Fruit fly (Drosophila melanogaster) whole organism, embryonic: ENCODE measurements around the gene CG9986.
A peak's percentile ranks its signal among the peaks of the same experiment; 100 is the strongest.

Experiments used
- CG10274 ChIP-seq: fragments of 200-800 bp; sonication (Bioruptor generic); optimal IDR thresholded peaks from 3 replicates; lab custom pipeline; 2017; ENCODE audit warnings: missing biosample characterization, mild to moderate bottlenecking, missing genetic modification characterization
- CG11247 ChIP-seq: fragments of 200-800 bp; sonication (Bioruptor generic); IDR thresholded peaks from 2 replicates; pipeline ENCODE4 v1.3.6; 2022; ENCODE audit warnings: missing biosample characterization, missing genetic modification characterization
- CG11456 ChIP-seq: fragments of 200-800 bp; sonication (Bioruptor generic); IDR thresholded peaks from 3 replicates; pipeline ENCODE4 v1.3.6; 2022; ENCODE audit warnings: missing biosample characterization, missing genetic modification characterization
- CG1233 ChIP-seq: fragments of 200-800 bp; sonication (Bioruptor generic); optimal IDR thresholded peaks from 4 replicates; lab custom pipeline; 2018; ENCODE audit warnings: missing biosample characterization, mild to moderate bottlenecking, missing genetic modification characterization
- CG14050 ChIP-seq: fragments of 200-800 bp; sonication (Bioruptor generic); IDR thresholded peaks from 3 replicates; pipeline ENCODE4 v1.3.6; 2022; ENCODE audit warnings: missing biosample characterization, missing genetic modification characterization
- CG14441 ChIP-seq: fragments of 200-800 bp; sonication (Bioruptor generic); IDR thresholded peaks from 2 replicates; pipeline ENCODE4 v1.3.6; 2022; ENCODE audit warnings: missing biosample characterization, missing genetic modification characterization
- CG14667 ChIP-seq: fragments of 200-800 bp; sonication (Bioruptor generic); IDR thresholded peaks from 2 replicates; pipeline ENCODE4 v1.3.6; 2022; ENCODE audit warnings: missing biosample characterization, missing genetic modification characterization
- CG15514 ChIP-seq: fragments of 200-800 bp; sonication (Bioruptor generic); optimal IDR thresholded peaks from 3 replicates; lab custom pipeline; 2017; ENCODE audit warnings: missing biosample characterization, missing genetic modification characterization, mild to moderate bottlenecking, moderate library complexity, missing genetic modification reagents
- CG1602 ChIP-seq: fragments of 200-800 bp; sonication (Bioruptor generic); optimal IDR thresholded peaks from 3 replicates; lab custom pipeline; 2016; ENCODE audit warnings: missing biosample characterization, missing genetic modification characterization
- CG16863 ChIP-seq: fragments of 200-800 bp; sonication (Bioruptor generic); optimal IDR thresholded peaks from 3 replicates; lab custom pipeline; 2016; ENCODE audit warnings: missing biosample characterization, missing genetic modification characterization
- CG18764 ChIP-seq: fragments of 200-800 bp; sonication (Bioruptor generic); optimal IDR thresholded peaks from 3 replicates; lab custom pipeline; 2016; ENCODE audit warnings: missing biosample characterization, missing genetic modification characterization
- CG30403 ChIP-seq: fragments of 200-800 bp; sonication (Bioruptor generic); optimal IDR thresholded peaks from 3 replicates; lab custom pipeline; 2016; ENCODE audit warnings: missing biosample characterization, missing genetic modification characterization
- CG31388 ChIP-seq: fragments of 200-800 bp; sonication (Bioruptor generic); optimal IDR thresholded peaks from 2 replicates; lab custom pipeline; 2016; ENCODE audit warnings: missing biosample characterization, missing genetic modification characterization
- CG3281 ChIP-seq: fragments of 200-800 bp; sonication (Bioruptor generic); optimal IDR thresholded peaks from 3 replicates; lab custom pipeline; 2017; ENCODE audit warnings: missing biosample characterization, mild to moderate bottlenecking, missing genetic modification characterization
- CG33557 ChIP-seq: fragments of 200-800 bp; sonication (Bioruptor generic); optimal IDR thresholded peaks from 2 replicates; lab custom pipeline; 2019; ENCODE audit warnings: missing biosample characterization, mild to moderate bottlenecking, missing genetic modification characterization, moderate library complexity
- CG3726 ChIP-seq: fragments of 200-800 bp; sonication (Bioruptor generic); IDR thresholded peaks from 3 replicates; pipeline ENCODE4, ENCODE4 v1.3.6; 2022; ENCODE audit warnings: missing biosample characterization, missing genetic modification characterization
- CG43689 ChIP-seq: fragments of 200-800 bp; sonication (Bioruptor generic); IDR thresholded peaks from 2 replicates; pipeline ENCODE4 v1.3.6; 2022; ENCODE audit warnings: missing biosample characterization, missing genetic modification characterization
- CG4730 ChIP-seq: fragments of 200-800 bp; sonication (Bioruptor generic); IDR thresholded peaks from 2 replicates; pipeline ENCODE4 v1.3.6; 2022; ENCODE audit warnings: missing biosample characterization, missing genetic modification characterization
- CG5245 ChIP-seq: fragments of 200-800 bp; sonication (Bioruptor generic); optimal IDR thresholded peaks from 3 replicates; lab custom pipeline; 2016; ENCODE audit warnings: missing biosample characterization, missing genetic modification characterization
- CG6791 ChIP-seq: fragments of 200-800 bp; sonication (Bioruptor generic); IDR thresholded peaks from 3 replicates; pipeline ENCODE4 v1.3.6; 2022; ENCODE audit warnings: missing biosample characterization, missing genetic modification characterization; ENCODE audit not compliant: partially characterized antibody
- CG7786 ChIP-seq: fragments of 200-800 bp; sonication (Bioruptor generic); optimal IDR thresholded peaks from 2 replicates; lab custom pipeline; 2016; ENCODE audit warnings: missing biosample characterization, missing genetic modification characterization
- CG8388 ChIP-seq: fragments of 200-800 bp; sonication (Bioruptor generic); optimal IDR thresholded peaks from 2 replicates; lab custom pipeline; 2019; ENCODE audit warnings: missing biosample characterization, mild to moderate bottlenecking, missing genetic modification characterization, moderate library complexity
- Dip2 ChIP-seq: fragments of 200-800 bp; sonication (Bioruptor generic); IDR thresholded peaks from 2 replicates; pipeline ENCODE4 v1.3.6; 2022; ENCODE audit warnings: missing biosample characterization, missing genetic modification characterization
- Dll ChIP-seq: fragments of 200-800 bp; sonication (Bioruptor generic); IDR thresholded peaks from 4 replicates; pipeline ENCODE4 v1.3.6; 2022; ENCODE audit warnings: missing biosample characterization, missing genetic modification characterization; ENCODE audit not compliant: partially characterized antibody
- Drgx ChIP-seq: fragments of 200-800 bp; sonication (Bioruptor generic); IDR thresholded peaks from 2 replicates; pipeline ENCODE4 v1.3.6; 2022; ENCODE audit warnings: missing biosample characterization, missing genetic modification characterization
- Ets97D ChIP-seq: fragments of 200-800 bp; sonication (Bioruptor generic); optimal IDR thresholded peaks from 3 replicates; lab custom pipeline; 2016; ENCODE audit warnings: missing biosample characterization, missing genetic modification characterization
- Hr78 ChIP-seq, 2 experiments: fragments of 200-800 bp in 1 of 2; fragments of >200 bp in 1 of 2; sonication (Bioruptor generic) in 1 of 2; optimal IDR thresholded peaks; 2 replicates each; lab custom pipeline; 2017 to 2019; ENCODE audit warnings: missing biosample characterization in 2 of 2, missing genetic modification characterization in 2 of 2, mild to moderate bottlenecking in 1 of 2, moderate library complexity in 1 of 2
- Lhr ChIP-seq: fragments of 200-800 bp; sonication (Bioruptor generic); optimal IDR thresholded peaks from 3 replicates; lab custom pipeline; 2017; ENCODE audit warnings: mild to moderate bottlenecking, missing biosample characterization, missing genetic modification reagents, missing genetic modification characterization
- Max ChIP-seq: fragments of 200-800 bp; sonication (Bioruptor generic); optimal IDR thresholded peaks from 2 replicates; lab custom pipeline; 2016; ENCODE audit warnings: missing biosample characterization, mild to moderate bottlenecking, missing genetic modification characterization
- NC2β ChIP-seq: fragments of 200-800 bp; sonication (Bioruptor generic); optimal IDR thresholded peaks from 2 replicates; lab custom pipeline; 2016; ENCODE audit warnings: missing biosample characterization, missing genetic modification characterization
- NfI ChIP-seq: fragments of 200-800 bp; sonication (Bioruptor generic); optimal IDR thresholded peaks from 3 replicates; lab custom pipeline; 2018; ENCODE audit warnings: missing biosample characterization, mild to moderate bottlenecking, missing genetic modification characterization, moderate library complexity
- Opbp ChIP-seq: fragments of 200-800 bp; sonication (Bioruptor generic); IDR thresholded peaks from 3 replicates; pipeline ENCODE4 v1.3.6; 2022; ENCODE audit warnings: missing biosample characterization, missing genetic modification characterization; ENCODE audit not compliant: partially characterized antibody
- Pdp1 ChIP-seq, 2 experiments: fragments of 200-800 bp; sonication (Bioruptor generic); optimal IDR thresholded peaks; 3 replicates each; lab custom pipeline; 2016; ENCODE audit warnings: missing biosample characterization in 2 of 2, missing genetic modification characterization in 2 of 2, mild to moderate bottlenecking in 1 of 2, moderate library complexity in 1 of 2
- Vsx1 ChIP-seq: fragments of 200-800 bp; sonication (Bioruptor generic); optimal IDR thresholded peaks from 2 replicates; lab custom pipeline; 2017; ENCODE audit warnings: missing biosample characterization, mild to moderate bottlenecking, missing genetic modification characterization, missing genetic modification reagents
- cas ChIP-seq: fragments of 200-800 bp; sonication (Bioruptor generic); IDR thresholded peaks from 2 replicates; pipeline ENCODE4 v1.3.6; 2022; ENCODE audit warnings: missing biosample characterization, missing genetic modification characterization
- ci ChIP-seq: fragments of 200-800 bp; sonication (Bioruptor generic); IDR thresholded peaks from 3 replicates; pipeline ENCODE4 v1.3.6; 2022; ENCODE audit warnings: missing biosample characterization, missing genetic modification characterization
- corto ChIP-seq: fragments of 200-800 bp; sonication (Bioruptor generic); optimal IDR thresholded peaks from 2 replicates; lab custom pipeline; 2016; ENCODE audit warnings: missing biosample characterization, mild to moderate bottlenecking, missing genetic modification characterization, moderate library complexity
- crc ChIP-seq: fragments of 200-800 bp; sonication (Bioruptor generic); optimal IDR thresholded peaks from 2 replicates; lab custom pipeline; 2016; ENCODE audit warnings: missing biosample characterization, missing genetic modification characterization
- grn ChIP-seq: fragments of 200-800 bp; sonication (Bioruptor generic); optimal IDR thresholded peaks from 3 replicates; lab custom pipeline; 2017; ENCODE audit warnings: missing biosample characterization, missing genetic modification characterization
- gro ChIP-seq: fragments of 200-800 bp; sonication (Bioruptor generic); optimal IDR thresholded peaks from 2 replicates; lab custom pipeline; 2016; ENCODE audit warnings: missing biosample characterization, missing genetic modification characterization
- hth ChIP-seq: fragments of >200 bp; optimal IDR thresholded peaks from 2 replicates; lab custom pipeline; 2017; ENCODE audit warnings: inconsistent platforms
- phol ChIP-seq: fragments of 200-800 bp; sonication (Bioruptor generic); optimal IDR thresholded peaks from 3 replicates; lab custom pipeline; 2018; ENCODE audit warnings: missing biosample characterization, mild to moderate bottlenecking, missing genetic modification characterization, moderate library complexity
- pita ChIP-seq: fragments of 200-800 bp; sonication (Bioruptor generic); optimal IDR thresholded peaks from 2 replicates; lab custom pipeline; 2017; ENCODE audit warnings: missing biosample characterization, mild to moderate bottlenecking, missing genetic modification characterization
- ro ChIP-seq: fragments of 200-800 bp; sonication (Bioruptor generic); IDR thresholded peaks from 2 replicates; pipeline ENCODE4 v1.3.6; 2022; ENCODE audit warnings: missing biosample characterization, missing genetic modification characterization
- slou ChIP-seq: fragments of 200-800 bp; sonication (Bioruptor generic); optimal IDR thresholded peaks from 3 replicates; lab custom pipeline; 2016; ENCODE audit warnings: missing biosample characterization, missing genetic modification characterization
- sob ChIP-seq: fragments of 200-800 bp; sonication (Bioruptor generic); IDR thresholded peaks from 2 replicates; pipeline ENCODE4 v1.3.6; 2022; ENCODE audit warnings: missing biosample characterization, missing genetic modification characterization
- zfh1 ChIP-seq: fragments of 200-800 bp; sonication (Bioruptor generic); IDR thresholded peaks from 3 replicates; pipeline ENCODE4 v1.3.6; 2022; ENCODE audit warnings: missing biosample characterization, missing genetic modification characterization
- zfh2 ChIP-seq: fragments of 200-800 bp; sonication (Bioruptor generic); optimal IDR thresholded peaks from 2 replicates; lab custom pipeline; 2016; ENCODE audit warnings: missing biosample characterization, missing genetic modification characterization

The CG9986 gene

DNA sequence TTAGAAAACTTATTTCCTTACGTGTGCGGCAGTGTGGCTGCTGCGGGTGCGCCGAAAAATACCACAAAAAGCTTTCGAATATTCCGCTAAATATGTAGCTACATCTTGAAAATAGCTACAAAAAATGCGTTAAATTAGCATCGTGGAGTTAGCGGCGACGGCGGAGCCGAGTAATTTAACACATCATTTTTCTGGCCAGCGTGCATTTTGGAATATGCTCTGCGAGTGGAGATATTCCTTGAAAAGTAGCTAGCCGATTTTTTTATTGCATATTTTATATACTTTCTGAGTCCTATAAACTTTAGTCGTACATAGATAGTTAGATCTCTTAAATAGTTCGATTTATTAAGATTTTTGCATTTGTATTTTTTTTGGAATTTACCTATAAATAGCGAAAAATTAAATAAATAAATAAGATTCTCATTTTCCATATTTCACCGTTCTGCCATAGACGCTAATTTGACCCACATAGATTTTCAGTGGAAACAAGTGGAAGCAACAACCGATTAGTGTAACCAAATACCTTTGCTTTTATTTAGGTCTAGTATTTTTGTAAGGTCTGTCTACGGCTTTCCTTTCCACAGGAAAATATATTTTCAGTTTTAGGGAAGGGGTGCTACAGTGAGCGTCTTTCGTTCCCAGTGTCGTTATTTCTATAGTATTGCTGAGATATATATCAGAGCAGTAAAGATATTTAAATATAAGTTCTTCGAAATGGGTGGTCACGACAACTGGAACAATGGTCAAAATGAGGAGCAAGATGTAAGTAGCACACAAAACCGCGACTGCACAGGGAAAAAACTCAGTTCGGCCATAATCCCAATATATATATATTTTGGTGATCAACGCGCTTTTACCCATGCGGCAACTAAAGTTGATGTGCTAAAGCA is 6.4 kb upstream of the CG9986 start, which contains the start of the genes Noa36 and Hrb98DE (continued):
- TF ChIP-seq CG1602 (peak; percentile 24), ci (0 out of 3 replicates have a peak, but pooled peaks have one; percentile 22), NfI (GFP tag; lab: Kevin White, UChicago) (peak; percentile 62), CG1233 (GFP tag; lab: Kevin White, UChicago) (peak; percentile 57), zfh1 (no peak), Hr78 (GFP tag; optimal IDR thresholded peaks at IDR 0.05; lab: Kevin White, UChicago) (no peak), pita (no peak), CG16863 (GFP tag; lab: Kevin White, UChicago) (no peak), phol (peak; percentile 60), CG10274 (GFP tag; lab: Kevin White, UChicago) (no peak), CG6791 (GFP tag; lab: Robert Waterston, UW) (no peak), Max (GFP tag; lab: Kevin White, UChicago) (peak; percentile 1), CG14667 (GFP tag; lab: Robert Waterston, UW) (peak; percentile 38; the same call in 1 of the 2 replicates), CG15514 (peak; percentile 32), Vsx1 (GFP tag; lab: Kevin White, UChicago) (peak; percentile 16), CG11456 (GFP tag; lab: Robert Waterston, UW) (peak; percentile 83), zfh2 (peak; percentile 52), CG8388 (GFP tag; lab: Kevin White, UChicago) (no peak), slou (GFP tag; lab: Kevin White, UChicago) (peak; percentile 37), CG5245 (no peak), cas (no peak), CG14441 (GFP tag; lab: Robert Waterston, UW) (0 out of 2 replicates have a peak, but pooled peaks have one; percentile 47)

DNA sequence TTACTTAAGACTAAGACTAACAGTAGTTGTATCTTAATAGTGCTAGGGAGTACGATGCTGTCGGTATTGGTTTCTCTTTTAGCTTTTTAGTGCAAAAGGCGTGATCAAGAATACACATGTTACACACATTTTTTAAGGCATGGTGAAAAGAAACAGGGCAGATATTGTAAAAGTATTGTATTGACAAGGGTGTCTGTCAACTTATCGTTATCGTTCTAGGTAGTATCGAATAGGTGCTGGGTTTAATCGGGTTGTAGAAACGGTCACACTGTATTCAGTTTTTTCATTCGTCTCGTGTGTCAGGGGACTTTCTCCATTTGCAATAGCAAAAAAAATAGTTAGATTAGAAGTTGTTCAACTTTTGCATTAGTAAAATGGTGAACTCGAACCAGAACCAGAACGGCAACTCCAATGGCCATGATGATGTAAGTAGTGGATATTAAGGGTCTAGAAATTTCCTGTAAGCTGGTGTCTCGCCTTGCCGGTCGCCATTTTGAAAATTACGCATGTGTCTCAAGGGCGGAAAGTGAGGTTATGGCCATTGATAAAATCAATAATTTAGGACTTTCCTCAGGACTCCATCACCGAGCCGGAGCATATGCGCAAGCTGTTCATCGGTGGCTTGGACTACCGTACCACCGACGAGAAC is 5.6 kb upstream of the CG9986 start:
- no peak for TF ChIP-seq ro (GFP tag; lab: Robert Waterston, UW)
- TF ChIP-seq crc (GFP tag; lab: Kevin White, UChicago) = no peak
- peak; percentile 13 for TF ChIP-seq grn (GFP tag; lab: Kevin White, UChicago)
- no peak for TF ChIP-seq CG14667 (GFP tag; lab: Robert Waterston, UW)
- no peak for TF ChIP-seq sob
- no peak for TF ChIP-seq corto (GFP tag; lab: Kevin White, UChicago)
- peak; percentile 6 for TF ChIP-seq NC2β (GFP tag; lab: Kevin White, UChicago)
- TF ChIP-seq Opbp (GFP tag; lab: Robert Waterston, UW) = peak; percentile 67
- no peak for TF ChIP-seq CG33557 (GFP tag; lab: Kevin White, UChicago)
- peak; percentile 28; the same call in 1 of the 4 replicates for TF ChIP-seq Dll (GFP tag; lab: Robert Waterston, UW)
- TF ChIP-seq CG14050 (GFP tag; lab: Robert Waterston, UW) = no peak
- TF ChIP-seq Lhr = peak; percentile 46
- TF ChIP-seq CG4730 (GFP tag; lab: Robert Waterston, UW) = no peak
- no peak for TF ChIP-seq CG43689 (GFP tag; lab: Robert Waterston, UW)
- TF ChIP-seq Drgx = no peak
- TF ChIP-seq CG11247 (GFP tag; lab: Robert Waterston, UW) = no peak
- TF ChIP-seq Pdp1 (GFP tag; optimal IDR thresholded peaks at IDR 0.05; lab: Kevin White, UChicago) = peak in 1 of 2 experiments; percentile 70
- TF ChIP-seq CG18764 = peak; percentile 18
- TF ChIP-seq CG3726 (GFP tag; lab: Robert Waterston, UW) = no peak
- TF ChIP-seq CG31388 = no peak
- TF ChIP-seq Dip2 (GFP tag; lab: Robert Waterston, UW) = no peak
- TF ChIP-seq gro (GFP tag; lab: Kevin White, UChicago) = no peak
- no peak for TF ChIP-seq hth
- TF ChIP-seq CG16863 (GFP tag; lab: Kevin White, UChicago) = no peak
- no peak for TF ChIP-seq CG30403 (GFP tag; lab: Kevin White, UChicago)
- peak; percentile 12 for TF ChIP-seq CG3281 (GFP tag; lab: Kevin White, UChicago)
- no peak for TF ChIP-seq CG7786 (GFP tag; lab: Kevin White, UChicago)
- TF ChIP-seq Ets97D = peak; percentile 87
